Fruit fly (Drosophila melanogaster) whole organism, wandering third instar larva: Measurements from ENCODE around the gene CG44088.

Experiments
- Hr83 ChIP-seq: fragments of 200-300 bp; sonication (Bioruptor generic); optimal IDR thresholded peaks from 2 replicates; lab custom pipeline; 2016; ENCODE audit warnings: missing biosample characterization, mild to moderate bottlenecking, missing genetic modification characterization, moderate library complexity; ENCODE audit not compliant: poor library complexity, severe bottlenecking
- Rel ChIP-seq, 2 experiments: fragments of 200-800 bp; sonication (Bioruptor generic) in 1 of 2; optimal IDR thresholded peaks; 2 replicates in 1 of 2; 3 replicates in 1 of 2; lab custom pipeline; 2016 to 2019; ENCODE audit warnings: mild to moderate bottlenecking in 2 of 2, missing biosample characterization in 2 of 2, missing genetic modification characterization in 2 of 2, moderate library complexity in 1 of 2
- rgr ChIP-seq: fragments of 200-800 bp; sonication (Bioruptor generic); optimal IDR thresholded peaks from 3 replicates; lab custom pipeline; 2016; ENCODE audit warnings: missing biosample characterization, mild to moderate bottlenecking, missing genetic modification characterization

- TF ChIP-seq rgr (GFP tag; lab: Kevin White, UChicago) (peak; percentile 31), Hr83 (GFP tag; lab: Kevin White, UChicago) (no peak), Rel (GFP tag; optimal IDR thresholded peaks at IDR 0.05; lab: Kevin White, UChicago) (no peak), Rel (tag; optimal IDR thresholded peaks at IDR 0.05; lab: Kevin White, UChicago) (peak; percentile 54)
Measured at dm6 chr3R:4811936-4812534, 37.2 kb upstream of the CG44088 start, which contains the start of the genes Hus1-like and ctrip.
